Worm (Caenorhabditis elegans) whole organism, L1 larva: Measurements from ENCODE around the gene srsx-14.

ENCODE experiments used
- C04F5.9 ChIP-seq: sonication (generic microtip); optimal IDR thresholded peaks from 2 replicates; lab custom pipeline; 2016; ENCODE audit warnings: missing genetic modification characterization, missing compliant biosample characterization
- C16A3.4 ChIP-seq: fragments of 150-350 bp; optimal IDR thresholded peaks from 2 replicates; lab custom pipeline; 2014; ENCODE audit warnings: missing biosample characterization, missing genetic modification characterization
- C34B4.2 ChIP-seq: sonication (generic microtip); optimal IDR thresholded peaks from 2 replicates; lab custom pipeline; 2017; ENCODE audit warnings: mild to moderate bottlenecking, missing genetic modification characterization, missing compliant biosample characterization
- Y116A8C.19 ChIP-seq: sonication (generic microtip); optimal IDR thresholded peaks from 2 replicates; lab custom pipeline; 2016; ENCODE audit warnings: missing compliant biosample characterization, missing genetic modification characterization, borderline replicate concordance
- ama-1 ChIP-seq: fragments of 150-350 bp; optimal IDR thresholded peaks from 2 replicates; lab custom pipeline; 2014
- blmp-1 ChIP-seq: fragments of 150-350 bp; optimal IDR thresholded peaks from 2 replicates; lab custom pipeline; 2014; ENCODE audit warnings: missing biosample characterization, missing genetic modification characterization
- ceh-82 ChIP-seq, 3 experiments: fragments of 150-350 bp in 1 of 3; sonication (generic microtip) in 2 of 3; optimal IDR thresholded peaks; 2 replicates each; lab custom pipeline; 2014 to 2017; ENCODE audit warnings: missing biosample characterization in 3 of 3, missing genetic modification characterization in 3 of 3
- ceh-88 ChIP-seq: fragments of 200-800 bp; sonication (Bioruptor generic); IDR thresholded peaks from 2 replicates; pipeline ENCODE4 v1.3.6; 2022; ENCODE audit warnings: missing genetic modification characterization, missing compliant biosample characterization
- ceh-90 ChIP-seq: sonication (generic microtip); optimal IDR thresholded peaks from 2 replicates; lab custom pipeline; 2016; ENCODE audit warnings: missing genetic modification characterization, missing compliant biosample characterization
- ces-1 ChIP-seq: fragments of 150-350 bp; optimal IDR thresholded peaks from 2 replicates; lab custom pipeline; 2014; ENCODE audit warnings: missing biosample characterization, missing genetic modification reagents, missing genetic modification characterization
- efl-1 ChIP-seq, 4 experiments: fragments of 150-350 bp; optimal IDR thresholded peaks in 3 of 4; peaks in 1 of 4; 1 replicate in 1 of 4; 2 replicates in 3 of 4; lab custom pipeline; 2014; ENCODE audit warnings: missing biosample characterization in 2 of 4, missing genetic modification characterization in 2 of 4, missing genetic modification reagents in 2 of 4
- elt-2 ChIP-seq: sonication (generic microtip); optimal IDR thresholded peaks from 2 replicates; lab custom pipeline; 2016; ENCODE audit warnings: missing genetic modification characterization, mild to moderate bottlenecking, inconsistent platforms, missing compliant biosample characterization, missing genetic modification reagents
- fkh-10 ChIP-seq: sonication (generic microtip); optimal IDR thresholded peaks from 2 replicates; lab custom pipeline; 2017; ENCODE audit warnings: missing biosample characterization, missing genetic modification reagents, missing genetic modification characterization
- grh-1 ChIP-seq: fragments of 200-800 bp; sonication (Bioruptor generic); IDR thresholded peaks from 2 replicates; pipeline ENCODE4 v1.3.6; 2022; ENCODE audit warnings: missing genetic modification reagents, missing genetic modification characterization, missing compliant biosample characterization
- hlh-4 ChIP-seq: sonication (generic microtip); optimal IDR thresholded peaks from 2 replicates; lab custom pipeline; 2016; ENCODE audit warnings: mild to moderate bottlenecking, missing genetic modification characterization, missing compliant biosample characterization
- hpl-2 ChIP-seq: fragments of 150-350 bp; optimal IDR thresholded peaks from 2 replicates; lab custom pipeline; 2014; ENCODE audit warnings: missing biosample characterization, missing genetic modification reagents, missing genetic modification characterization
- jun-1 ChIP-seq: fragments of 150-350 bp; optimal IDR thresholded peaks from 2 replicates; lab custom pipeline; 2014; ENCODE audit warnings: missing biosample characterization, missing genetic modification reagents, missing genetic modification characterization
- lin-13 ChIP-seq: fragments of 150-350 bp; optimal IDR thresholded peaks from 2 replicates; lab custom pipeline; 2014; ENCODE audit warnings: missing biosample characterization, missing genetic modification reagents, missing genetic modification characterization
- lin-14 ChIP-seq: fragments of 200-800 bp; sonication (Bioruptor generic); optimal IDR thresholded peaks from 2 replicates; lab custom pipeline; 2018; ENCODE audit warnings: mild to moderate bottlenecking, missing genetic modification characterization, moderate library complexity, missing compliant biosample characterization
- lin-15B ChIP-seq: fragments of 150-350 bp; sonication (generic microtip); optimal IDR thresholded peaks from 3 replicates; lab custom pipeline; 2014; ENCODE audit warnings: missing biosample characterization, missing genetic modification characterization
- lin-35 ChIP-seq, 2 experiments: fragments of 150-350 bp; optimal IDR thresholded peaks; 2 replicates each; lab custom pipeline; 2014; ENCODE audit warnings: missing biosample characterization in 2 of 2, missing genetic modification characterization in 2 of 2, missing genetic modification reagents in 2 of 2
- mep-1 ChIP-seq: fragments of 150-350 bp; optimal IDR thresholded peaks from 2 replicates; lab custom pipeline; 2014; ENCODE audit warnings: missing biosample characterization, missing genetic modification characterization
- nhr-11 ChIP-seq: fragments of 150-350 bp; optimal IDR thresholded peaks from 2 replicates; lab custom pipeline; 2014; ENCODE audit warnings: missing biosample characterization, missing genetic modification characterization
- nhr-12 ChIP-seq: sonication (generic microtip); optimal IDR thresholded peaks from 2 replicates; lab custom pipeline; 2017; ENCODE audit warnings: missing biosample characterization, missing genetic modification characterization
- nhr-20 ChIP-seq: sonication (generic microtip); optimal IDR thresholded peaks from 2 replicates; lab custom pipeline; 2016; ENCODE audit warnings: mild to moderate bottlenecking, missing genetic modification characterization, missing compliant biosample characterization
- nhr-71 ChIP-seq: sonication (generic microtip); optimal IDR thresholded peaks from 2 replicates; lab custom pipeline; 2016; ENCODE audit warnings: mild to moderate bottlenecking, missing genetic modification characterization, moderate library complexity, missing compliant biosample characterization
- nhr-76 ChIP-seq: sonication (generic microtip); optimal IDR thresholded peaks from 2 replicates; lab custom pipeline; 2017; ENCODE audit warnings: missing biosample characterization, missing genetic modification characterization
- nhr-77 ChIP-seq: fragments of 150-350 bp; optimal IDR thresholded peaks from 2 replicates; lab custom pipeline; 2014; ENCODE audit warnings: missing biosample characterization, missing genetic modification characterization
- nhr-85 ChIP-seq: sonication (generic microtip); peaks from one replicate; lab custom pipeline; 2016; ENCODE audit warnings: missing genetic modification characterization, inconsistent platforms, missing compliant biosample characterization
- nhr-90 ChIP-seq: sonication (generic microtip); optimal IDR thresholded peaks from 2 replicates; lab custom pipeline; 2016; ENCODE audit warnings: mild to moderate bottlenecking, missing genetic modification characterization, missing compliant biosample characterization; ENCODE audit not compliant: poor library complexity
- pqm-1 ChIP-seq: sonication (generic microtip); optimal IDR thresholded peaks from 3 replicates; lab custom pipeline; 2017; ENCODE audit warnings: missing biosample characterization, missing genetic modification characterization
- skn-1 ChIP-seq: fragments of 150-350 bp; optimal IDR thresholded peaks from 2 replicates; lab custom pipeline; 2014; ENCODE audit warnings: missing biosample characterization, missing genetic modification characterization
- snpc-4 ChIP-seq: fragments of 150-350 bp; optimal IDR thresholded peaks from 2 replicates; lab custom pipeline; 2014; ENCODE audit warnings: missing biosample characterization, missing genetic modification characterization
- snu-23 ChIP-seq: sonication (generic microtip); optimal IDR thresholded peaks from 2 replicates; lab custom pipeline; 2016; ENCODE audit warnings: missing genetic modification characterization, missing compliant biosample characterization
- sox-4 ChIP-seq: sonication (generic microtip); optimal IDR thresholded peaks from 2 replicates; lab custom pipeline; 2016; ENCODE audit warnings: missing genetic modification characterization, missing compliant biosample characterization
- sptf-1 ChIP-seq: fragments of 150-350 bp; optimal IDR thresholded peaks from 2 replicates; lab custom pipeline; 2014; ENCODE audit warnings: missing biosample characterization, missing genetic modification characterization
- swsn-7 ChIP-seq: sonication (generic microtip); optimal IDR thresholded peaks from 2 replicates; lab custom pipeline; 2016; ENCODE audit warnings: missing genetic modification characterization, missing compliant biosample characterization
- unc-30 ChIP-seq: sonication (generic microtip); optimal IDR thresholded peaks from 2 replicates; lab custom pipeline; 2017; ENCODE audit warnings: missing biosample characterization, missing genetic modification characterization
- unc-62 ChIP-seq: fragments of 150-350 bp; optimal IDR thresholded peaks from 2 replicates; lab custom pipeline; 2014; ENCODE audit warnings: missing biosample characterization, missing genetic modification reagents, missing genetic modification characterization
- unc-86 ChIP-seq: sonication (generic microtip); optimal IDR thresholded peaks from 2 replicates; lab custom pipeline; 2016; ENCODE audit warnings: missing genetic modification characterization, missing compliant biosample characterization
- vab-15 ChIP-seq: sonication (generic microtip); optimal IDR thresholded peaks from 2 replicates; lab custom pipeline; 2017; ENCODE audit warnings: missing genotype, mild to moderate bottlenecking, missing genetic modification characterization, missing compliant biosample characterization
- zag-1 ChIP-seq: fragments of 150-350 bp; optimal IDR thresholded peaks from 2 replicates; lab custom pipeline; 2014; ENCODE audit warnings: missing biosample characterization, missing genetic modification characterization
- zip-4 ChIP-seq: fragments of 200-800 bp; sonication (Bioruptor generic); optimal IDR thresholded peaks from 2 replicates; lab custom pipeline; 2018; ENCODE audit warnings: mild to moderate bottlenecking, missing genetic modification characterization, moderate library complexity, missing compliant biosample characterization
- ztf-11 ChIP-seq, 2 experiments: sonication (generic microtip); optimal IDR thresholded peaks; 2 replicates each; lab custom pipeline; 2016 to 2017; ENCODE audit warnings: missing genetic modification characterization in 2 of 2, missing biosample characterization in 1 of 2, missing compliant biosample characterization in 1 of 2
- ztf-4 ChIP-seq: fragments of 150-350 bp; optimal IDR thresholded peaks from 2 replicates; lab custom pipeline; 2014; ENCODE audit warnings: missing biosample characterization, missing genetic modification characterization

The srsx-14 gene

ce11 chrIV:5654693-5655092 lies 27.7 kb upstream of the srsx-14 start:
- TF ChIP-seq nhr-11 (no peak), nhr-85 (tag; lab: Kevin White, UChicago) (peak; percentile 40)

- TF ChIP-seq lin-35 (GFP tag; optimal IDR thresholded peaks at IDR 0.05; lab: Kevin White, UChicago) (peak in 1 of 2 experiments; percentile 0), zip-4 (GFP tag; lab: Kevin White, UChicago) (no peak), hpl-2 (GFP tag; lab: Kevin White, UChicago) (no peak), unc-86 (tag; lab: Kevin White, UChicago) (no peak), C16A3.4 (tag; lab: Kevin White, UChicago) (no peak), nhr-71 (tag; lab: Kevin White, UChicago) (peak; percentile 10), snu-23 (no peak), ztf-4 (no peak), snpc-4 (tag; lab: Kevin White, UChicago) (no peak), vab-15 (no peak), ztf-11 (tag; optimal IDR thresholded peaks at IDR 0.05; lab: Kevin White, UChicago) (no peak), skn-1 (tag; lab: Kevin White, UChicago) (no peak), C04F5.9 (no peak), elt-2 (tag; lab: Kevin White, UChicago) (peak; percentile 58), swsn-7 (no peak), ceh-90 (tag; lab: Kevin White, UChicago) (no peak), lin-15B (tag; lab: Kevin White, UChicago) (no peak), zag-1 (tag; lab: Kevin White, UChicago) (no peak), mep-1 (no peak), nhr-77 (tag; lab: Kevin White, UChicago) (no peak), sox-4 (tag; lab: Kevin White, UChicago) (no peak), Y116A8C.19 (no peak), lin-14 (peak; percentile 22), fkh-10 (GFP tag; lab: Kevin White, UChicago) (no peak), sptf-1 (tag; lab: Kevin White, UChicago) (no peak), ama-1 (lab: Kevin White, UChicago) (no peak), jun-1 (tag; lab: Kevin White, UChicago) (no peak), lin-13 (GFP tag; lab: Kevin White, UChicago) (no peak), blmp-1 (no peak), nhr-12 (tag; lab: Kevin White, UChicago) (no peak), ceh-82 (tag; optimal IDR thresholded peaks at IDR 0.05; lab: Kevin White, UChicago) (no peak), grh-1 (no peak), unc-30 (tag; lab: Kevin White, UChicago) (no peak), ceh-88 (GFP tag; lab: Robert Waterston, UW) (no peak), efl-1 (optimal IDR thresholded peaks at IDR 0.05; lab: Kevin White, UChicago) (no peak), efl-1 (GFP tag; optimal IDR thresholded peaks at IDR 0.05 in 1 of 2; lab: Kevin White, UChicago) (no peak), nhr-90 (tag; lab: Kevin White, UChicago) (no peak), hlh-4 (tag; lab: Kevin White, UChicago) (no peak), unc-62 (GFP tag; lab: Kevin White, UChicago) (no peak), C34B4.2 (tag; lab: Kevin White, UChicago) (no peak), nhr-11 (no peak), pqm-1 (tag; lab: Kevin White, UChicago) (peak; percentile 11), nhr-20 (tag; lab: Kevin White, UChicago) (no peak), ces-1 (GFP tag; lab: Kevin White, UChicago) (no peak), nhr-76 (tag; lab: Kevin White, UChicago) (no peak)
These were observed 27.2 kb upstream of the srsx-14 start for ce11 chrIV:5654203-5654602.
